Worm (Caenorhabditis elegans) whole organism, young adult: ENCODE measurements around the gene ckr-2.

Experiments
- B0261.1 ChIP-seq: sonication (generic microtip); optimal IDR thresholded peaks from 2 replicates; lab custom pipeline; 2016; ENCODE audit warnings: mild to moderate bottlenecking, missing genetic modification characterization, moderate library complexity, missing compliant biosample characterization
- C06A6.2 ChIP-seq: fragments of 200-800 bp; sonication (Bioruptor generic); conservative IDR thresholded peaks from 2 replicates; pipeline ENCODE4 v1.3.6; 2022; ENCODE audit warnings: missing genetic modification characterization, missing compliant biosample characterization
- D2030.7 ChIP-seq: fragments of 200-800 bp; sonication (Bioruptor generic); IDR thresholded peaks from 2 replicates; pipeline ENCODE4 v1.3.6; 2022; ENCODE audit warnings: missing genetic modification reagents, missing genetic modification characterization, missing compliant biosample characterization
- F33H1.4 ChIP-seq: fragments of 200-800 bp; sonication (Bioruptor generic); IDR thresholded peaks from 2 replicates; pipeline ENCODE4 v1.3.6; 2022; ENCODE audit warnings: missing genetic modification reagents, missing genetic modification characterization, missing compliant biosample characterization
- F37B4.10 ChIP-seq: fragments of 200-800 bp; sonication (Bioruptor generic); IDR thresholded peaks from 2 replicates; pipeline ENCODE4 v1.3.6; 2022; ENCODE audit warnings: missing genetic modification characterization, missing compliant biosample characterization
- F52B5.7 ChIP-seq: sonication (generic microtip); optimal IDR thresholded peaks from 2 replicates; lab custom pipeline; 2016; ENCODE audit warnings: mild to moderate bottlenecking, missing genetic modification characterization, missing compliant biosample characterization
- K11D2.4 ChIP-seq: fragments of 200-800 bp; sonication (Bioruptor generic); IDR thresholded peaks from 2 replicates; pipeline ENCODE4 v1.3.6; 2022; ENCODE audit warnings: missing genetic modification reagents, missing genetic modification characterization, missing compliant biosample characterization
- T26A5.8 ChIP-seq: sonication (generic microtip); optimal IDR thresholded peaks from 2 replicates; lab custom pipeline; 2016; ENCODE audit warnings: missing genetic modification characterization, missing compliant biosample characterization
- Y53G8AR.9 ChIP-seq: fragments of 200-800 bp; sonication (Bioruptor generic); conservative IDR thresholded peaks from 2 replicates; pipeline ENCODE4 v1.3.6; 2022; ENCODE audit warnings: missing genetic modification reagents, missing genetic modification characterization, missing compliant biosample characterization
- Y67H2A.10 ChIP-seq: fragments of 200-800 bp; sonication (Bioruptor generic); conservative IDR thresholded peaks from 2 replicates; pipeline ENCODE4 v1.3.6; 2022; ENCODE audit warnings: missing genetic modification reagents, missing genetic modification characterization, missing compliant biosample characterization
- Y79H2A.3 ChIP-seq: fragments of 200-800 bp; sonication (Bioruptor generic); conservative IDR thresholded peaks from 2 replicates; pipeline ENCODE4 v1.3.6; 2022; ENCODE audit warnings: missing genetic modification reagents, missing genetic modification characterization, missing compliant biosample characterization
- ZK185.1 ChIP-seq: sonication (generic microtip); optimal IDR thresholded peaks from 2 replicates; lab custom pipeline; 2016; ENCODE audit warnings: mild to moderate bottlenecking, missing genetic modification characterization, missing compliant biosample characterization; ENCODE audit not compliant: poor library complexity, severe bottlenecking
- aptf-3 ChIP-seq: fragments of 200-800 bp; sonication (Bioruptor generic); IDR thresholded peaks from 2 replicates; pipeline ENCODE4 v1.3.6; 2022; ENCODE audit warnings: missing genetic modification characterization, missing compliant biosample characterization
- atf-7 ChIP-seq: sonication (generic microtip); optimal IDR thresholded peaks from 2 replicates; lab custom pipeline; 2017; ENCODE audit warnings: mild to moderate bottlenecking, missing genetic modification characterization, missing compliant biosample characterization
- attf-6 ChIP-seq: fragments of 200-800 bp; sonication (Bioruptor generic); IDR thresholded peaks from 2 replicates; pipeline ENCODE4 v1.3.6; 2022; ENCODE audit warnings: missing genetic modification reagents, missing genetic modification characterization, missing compliant biosample characterization
- bed-2 ChIP-seq: fragments of 200-800 bp; sonication (Bioruptor generic); IDR thresholded peaks from 2 replicates; pipeline ENCODE4 v1.3.6; 2022; ENCODE audit warnings: missing genetic modification reagents, missing genetic modification characterization, missing compliant biosample characterization
- cebp-2 ChIP-seq: fragments of 200-800 bp; sonication (Bioruptor generic); IDR thresholded peaks from 2 replicates; pipeline ENCODE4 v1.3.6; 2022; ENCODE audit warnings: missing genetic modification characterization, missing compliant biosample characterization
- ceh-100 ChIP-seq: fragments of 200-800 bp; sonication (Bioruptor generic); IDR thresholded peaks from 2 replicates; pipeline ENCODE4 v1.3.6; 2022; ENCODE audit warnings: missing genetic modification reagents, missing genetic modification characterization, missing compliant biosample characterization
- ceh-91 ChIP-seq: fragments of 200-800 bp; sonication (Bioruptor generic); IDR thresholded peaks from 2 replicates; pipeline ENCODE4 v1.3.6; 2022; ENCODE audit warnings: missing genetic modification reagents, missing genetic modification characterization, missing compliant biosample characterization
- dox-1 ChIP-seq: fragments of 200-800 bp; sonication (Bioruptor generic); IDR thresholded peaks from 2 replicates; pipeline ENCODE4 v1.3.6; 2022; ENCODE audit warnings: missing genetic modification reagents, missing genetic modification characterization, missing compliant biosample characterization
- egrh-3 ChIP-seq: fragments of 200-800 bp; sonication (Bioruptor generic); IDR thresholded peaks from 2 replicates; pipeline ENCODE4 v1.3.6; 2022; ENCODE audit warnings: missing genetic modification reagents, missing genetic modification characterization, missing compliant biosample characterization
- ets-4 ChIP-seq: fragments of 200-800 bp; sonication (Bioruptor generic); optimal IDR thresholded peaks from 2 replicates; lab custom pipeline; 2018; ENCODE audit warnings: mild to moderate bottlenecking, missing genetic modification characterization, missing compliant biosample characterization
- him-1 ChIP-seq: sonication (generic microtip); optimal IDR thresholded peaks from 2 replicates; lab custom pipeline; 2016; ENCODE audit warnings: missing genotype, missing genetic modification reagents, missing genetic modification characterization, missing compliant biosample characterization
- hmg-1.2 ChIP-seq: fragments of 200-800 bp; sonication (Bioruptor generic); IDR thresholded peaks from 2 replicates; pipeline ENCODE4 v1.3.6; 2022; ENCODE audit warnings: missing genetic modification reagents, missing genetic modification characterization, missing compliant biosample characterization
- lir-1 ChIP-seq: fragments of 200-800 bp; sonication (Bioruptor generic); conservative IDR thresholded peaks from 2 replicates; pipeline ENCODE4 v1.3.6; 2022; ENCODE audit warnings: missing genetic modification reagents, missing genetic modification characterization, missing compliant biosample characterization
- lsy-27 ChIP-seq: sonication (generic microtip); optimal IDR thresholded peaks from 2 replicates; lab custom pipeline; 2017; ENCODE audit warnings: missing genetic modification characterization, mild to moderate bottlenecking, missing compliant biosample characterization, antibody characterized with exemption, missing genotype, borderline replicate concordance; ENCODE audit not compliant: insufficient read depth
- madf-6 ChIP-seq: fragments of 200-800 bp; sonication (Bioruptor generic); IDR thresholded peaks from 2 replicates; pipeline ENCODE4 v1.3.6; 2022; ENCODE audit warnings: missing genetic modification reagents, missing genetic modification characterization, missing compliant biosample characterization
- madf-8 ChIP-seq: fragments of 200-800 bp; sonication (Bioruptor generic); conservative IDR thresholded peaks from 2 replicates; pipeline ENCODE4 v1.3.6; 2022; ENCODE audit warnings: missing genetic modification reagents, missing genetic modification characterization, missing compliant biosample characterization
- mcd-1 ChIP-seq: fragments of 200-800 bp; sonication (Bioruptor generic); IDR thresholded peaks from 2 replicates; pipeline ENCODE4 v1.3.6; 2022; ENCODE audit warnings: missing genetic modification reagents, missing genetic modification characterization, missing compliant biosample characterization
- mes-4 ChIP-seq: sonication (generic microtip); optimal IDR thresholded peaks from 2 replicates; lab custom pipeline; 2016; ENCODE audit warnings: missing genotype, missing genetic modification characterization, missing compliant biosample characterization
- mxl-1 ChIP-seq: sonication (generic microtip); optimal IDR thresholded peaks from 2 replicates; lab custom pipeline; 2016; ENCODE audit warnings: missing genetic modification characterization, missing compliant biosample characterization
- nfya-1 ChIP-seq: sonication (generic microtip); optimal IDR thresholded peaks from 2 replicates; lab custom pipeline; 2017; ENCODE audit warnings: antibody characterized with exemption, missing compliant biosample characterization, missing genetic modification characterization, borderline replicate concordance; ENCODE audit not compliant: insufficient read depth
- nhr-179 ChIP-seq: sonication (generic microtip); optimal IDR thresholded peaks from 2 replicates; lab custom pipeline; 2016; ENCODE audit warnings: mild to moderate bottlenecking, missing genetic modification characterization, missing compliant biosample characterization
- rpc-1 ChIP-seq, 2 experiments: fragments of 150-350 bp in 1 of 2; sonication (generic microtip) in 1 of 2; optimal IDR thresholded peaks; 2 replicates each; lab custom pipeline; 2014 to 2018; ENCODE audit warnings: missing biosample characterization in 1 of 2, missing genetic modification characterization in 1 of 2, missing genetic modification reagents in 1 of 2, missing genotype in 1 of 2
- sdz-38 ChIP-seq: sonication (generic microtip); optimal IDR thresholded peaks from 2 replicates; lab custom pipeline; 2016; ENCODE audit warnings: missing genotype, missing genetic modification characterization, missing compliant biosample characterization
- sea-2 ChIP-seq: fragments of 200-800 bp; sonication (Bioruptor generic); IDR thresholded peaks from 2 replicates; pipeline ENCODE4 v1.3.6; 2022; ENCODE audit warnings: missing genetic modification characterization, missing compliant biosample characterization
- snpc-1.1 ChIP-seq: sonication (generic microtip); optimal IDR thresholded peaks from 2 replicates; lab custom pipeline; 2017; ENCODE audit warnings: missing genetic modification characterization, mild to moderate bottlenecking, missing compliant biosample characterization, antibody characterized with exemption, moderate library complexity, missing genotype, missing genetic modification reagents; ENCODE audit not compliant: insufficient read depth
- unc-130 ChIP-seq: sonication (generic microtip); optimal IDR thresholded peaks from 2 replicates; lab custom pipeline; 2016; ENCODE audit warnings: missing genetic modification reagents, missing genetic modification characterization, missing compliant biosample characterization
- zfh-2 ChIP-seq: fragments of 200-800 bp; sonication (Bioruptor generic); conservative IDR thresholded peaks from 2 replicates; pipeline ENCODE4 v1.3.6; 2022; ENCODE audit warnings: missing genetic modification reagents, missing genetic modification characterization, missing compliant biosample characterization
- ztf-28 ChIP-seq: fragments of 200-800 bp; sonication (Bioruptor generic); IDR thresholded peaks from 2 replicates; pipeline ENCODE4 v1.3.6; 2022; ENCODE audit warnings: missing genetic modification reagents, missing genetic modification characterization, missing compliant biosample characterization
- ztf-3 ChIP-seq: fragments of 200-800 bp; sonication (Bioruptor generic); optimal IDR thresholded peaks from 2 replicates; lab custom pipeline; 2018; ENCODE audit warnings: mild to moderate bottlenecking, missing genetic modification characterization, missing compliant biosample characterization

ckr-2 gene

DNA sequence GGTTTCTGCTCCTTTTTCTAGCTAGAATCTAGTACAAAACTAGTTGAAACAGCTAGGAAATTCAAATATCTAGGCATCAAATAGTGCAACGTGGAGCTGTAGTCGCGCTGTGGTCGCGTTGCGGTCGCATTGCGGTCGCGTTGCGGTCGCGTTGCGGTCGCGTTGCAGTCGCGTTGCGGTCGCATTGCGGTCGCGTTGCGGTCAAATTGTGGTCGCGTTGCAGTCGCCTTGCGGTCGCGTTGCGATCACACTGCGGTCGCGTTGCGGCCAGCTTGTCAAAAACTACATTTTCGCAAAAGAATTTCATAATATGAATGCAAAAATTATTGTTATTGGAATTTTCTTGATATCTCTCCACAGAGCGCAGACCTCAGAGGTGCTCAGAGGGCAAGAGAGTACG is 45.4 kb downstream of the ckr-2 start:
- TF ChIP-seq bed-2 (GFP tag; lab: Robert Waterston, UW) (no peak), D2030.7 (GFP tag; lab: Robert Waterston, UW) (no peak), sea-2 (GFP tag; lab: Robert Waterston, UW) (0 out of 2 replicates have a peak, but pooled peaks have one; percentile 17), aptf-3 (GFP tag; lab: Robert Waterston, UW) (no peak), T26A5.8 (tag; lab: Kevin White, UChicago) (no peak), zfh-2 (GFP tag; lab: Robert Waterston, UW) (peak; percentile 82)

DNA sequence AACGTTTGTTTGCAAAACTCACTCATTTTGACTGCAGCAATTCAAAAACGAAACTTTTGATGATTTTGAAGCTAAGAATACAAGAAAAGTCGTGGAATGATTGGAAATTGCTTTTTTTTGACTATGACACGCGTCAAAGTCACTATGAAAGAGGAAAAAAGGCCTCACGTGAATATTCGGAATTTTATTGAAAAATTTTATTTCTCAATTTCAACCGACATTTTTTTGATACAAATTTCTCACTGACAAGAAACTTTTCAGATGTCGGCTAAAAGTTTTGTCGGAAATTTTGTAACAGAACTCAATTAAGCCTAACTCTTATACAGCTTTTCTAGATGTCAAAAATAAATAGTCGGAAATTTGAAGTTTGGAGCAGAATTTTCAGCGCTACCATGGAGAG is 51.0 kb downstream of the ckr-2 start, which contains the start of gene R155.5:
R155.5 (minus strand) TSS at position 101 of the 400 bp plus-strand sequence.
- TF ChIP-seq mxl-1 (tag; lab: Kevin White, UChicago) (no peak), rpc-1 (optimal IDR thresholded peaks at IDR 0.05; lab: Kevin White, UChicago) (no peak), rpc-1 (tag; optimal IDR thresholded peaks at IDR 0.05; lab: Kevin White, UChicago) (no peak), hmg-1.2 (no peak), C06A6.2 (GFP tag; lab: Robert Waterston, UW) (no peak), F52B5.7 (no peak), dox-1 (no peak), ets-4 (no peak)
- TF ChIP-seq, all 124 proteins: peak for 0

DNA sequence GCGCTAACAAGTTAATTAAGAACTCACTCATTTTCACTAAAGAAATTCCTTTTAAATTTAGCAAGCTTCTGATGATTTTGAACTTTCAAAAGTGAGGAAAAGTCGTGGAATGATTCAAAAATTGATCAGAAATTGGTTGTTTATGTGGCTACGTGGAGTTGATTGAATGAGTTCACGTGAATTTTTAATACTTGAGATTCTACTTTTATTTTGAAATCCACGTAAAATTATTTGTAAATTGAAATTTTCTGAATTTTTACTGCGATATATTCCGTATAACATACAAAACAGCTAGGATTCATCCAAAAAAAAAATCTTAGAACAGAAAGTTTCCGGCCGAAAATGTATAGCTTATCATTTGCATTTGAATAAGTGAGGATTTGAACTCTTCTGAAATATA is 51.6 kb downstream of the ckr-2 start, which contains the start of gene moa-1:
moa-1 (minus strand) TSS at position 101 of the 400 bp plus-strand sequence.
- TF ChIP-seq lir-1 (no peak), nfya-1 (tag; lab: Kevin White, UChicago) (no peak), cebp-2 (GFP tag; lab: Robert Waterston, UW) (no peak), F33H1.4 (GFP tag; lab: Robert Waterston, UW) (no peak), mxl-1 (tag; lab: Kevin White, UChicago) (no peak), unc-130 (no peak), ZK185.1 (tag; lab: Kevin White, UChicago) (no peak), Y53G8AR.9 (GFP tag; lab: Robert Waterston, UW) (no peak), him-1 (tag; lab: Kevin White, UChicago) (no peak), ceh-91 (GFP tag; lab: Robert Waterston, UW) (no peak), Y79H2A.3 (GFP tag; lab: Robert Waterston, UW) (no peak), attf-6 (GFP tag; lab: Robert Waterston, UW) (no peak), ztf-3 (GFP tag; lab: Kevin White, UChicago) (no peak), madf-6 (GFP tag; lab: Robert Waterston, UW) (no peak)

DNA sequence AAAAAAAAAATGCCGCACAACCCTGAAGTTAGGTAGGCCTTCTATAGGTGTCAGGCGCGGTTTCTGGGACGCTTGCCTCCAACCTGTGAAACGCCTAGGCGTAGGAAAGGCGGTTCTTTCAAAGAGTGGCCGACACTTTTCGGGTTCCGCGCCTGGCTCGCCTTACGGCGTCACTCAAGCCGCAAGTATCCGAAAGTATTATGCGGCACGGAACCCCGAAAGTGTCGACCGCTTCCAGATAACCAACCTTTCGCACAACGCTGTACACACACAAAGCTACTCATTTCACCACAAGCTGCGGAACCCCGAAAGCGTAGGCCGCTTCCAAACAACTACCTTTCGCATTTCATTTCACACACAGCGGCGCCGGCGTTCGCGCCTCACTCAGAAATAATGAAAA is 58.3 kb downstream of the ckr-2 start:
- peak; percentile 40 for TF ChIP-seq snpc-1.1 (tag; lab: Kevin White, UChicago)
- TF ChIP-seq K11D2.4 = no peak
- TF ChIP-seq ZK185.1 (tag; lab: Kevin White, UChicago) = no peak
- TF ChIP-seq zfh-2 (GFP tag; lab: Robert Waterston, UW) = peak; percentile 53
- TF ChIP-seq lsy-27 (tag; lab: Kevin White, UChicago) = no peak
- peak; percentile 92; the same call in 1 of the 2 replicates for TF ChIP-seq F37B4.10

DNA sequence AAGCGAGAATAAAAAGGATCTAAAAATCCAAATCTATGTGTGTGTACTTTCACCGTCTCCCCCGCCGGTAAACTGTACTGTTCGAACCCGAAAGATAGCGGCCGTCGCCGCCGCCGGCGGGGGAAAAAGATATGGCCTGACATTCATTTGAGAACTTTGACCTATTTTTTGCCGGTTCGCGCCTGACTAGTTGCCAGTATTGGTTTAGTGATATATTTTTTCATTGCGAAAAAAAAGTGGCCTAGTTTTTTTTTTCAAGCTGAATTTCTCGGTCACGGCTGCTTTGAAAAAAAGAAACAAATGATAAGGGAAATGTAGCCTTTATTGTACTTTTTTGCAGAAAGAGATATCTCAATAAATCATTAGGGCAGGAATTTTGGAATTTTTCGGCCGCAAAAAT is 58.8 kb downstream of the ckr-2 start:
- TF ChIP-seq atf-7 (no peak), madf-8 (GFP tag; lab: Robert Waterston, UW) (0 out of 2 replicates have a peak, but pooled peaks have one; percentile 13), dox-1 (peak; percentile 58; the same call in 1 of the 2 replicates), B0261.1 (tag; lab: Kevin White, UChicago) (no peak), ceh-100 (GFP tag; lab: Robert Waterston, UW) (no peak), cebp-2 (GFP tag; lab: Robert Waterston, UW) (no peak), lsy-27 (tag; lab: Kevin White, UChicago) (no peak), egrh-3 (GFP tag; lab: Robert Waterston, UW) (no peak), sdz-38 (no peak), Y67H2A.10 (GFP tag; lab: Robert Waterston, UW) (no peak), mes-4 (tag; lab: Kevin White, UChicago) (no peak), nhr-179 (no peak), F37B4.10 (no peak), ztf-28 (GFP tag; lab: Robert Waterston, UW) (no peak), mcd-1 (GFP tag; lab: Robert Waterston, UW) (peak; percentile 23; the same call in 1 of the 2 replicates)
